Worm (Caenorhabditis elegans) whole organism, L4 larva: Measurements from ENCODE around the gene cyp-33C7.

Experiments used
- F26F4.8 ChIP-seq: fragments of 200-800 bp; sonication (Bioruptor generic); conservative IDR thresholded peaks from 2 replicates; pipeline ENCODE4 v1.3.6; 2022; ENCODE audit warnings: missing genetic modification characterization, missing compliant biosample characterization
- T20F7.1 ChIP-seq: fragments of 200-800 bp; sonication (Bioruptor generic); optimal IDR thresholded peaks from 2 replicates; lab custom pipeline; 2018; ENCODE audit warnings: mild to moderate bottlenecking, missing genetic modification characterization, missing compliant biosample characterization
- aly-2 ChIP-seq: sonication (generic microtip); optimal IDR thresholded peaks from 2 replicates; lab custom pipeline; 2018; ENCODE audit warnings: missing biosample characterization, missing genetic modification characterization
- ama-1 ChIP-seq: fragments of 150-350 bp; optimal IDR thresholded peaks from 2 replicates; lab custom pipeline; 2014; ENCODE audit warnings: inconsistent platforms, mixed read lengths
- cey-2 ChIP-seq: sonication (generic microtip); optimal IDR thresholded peaks from 3 replicates; lab custom pipeline; 2017; ENCODE audit warnings: missing genetic modification characterization, mild to moderate bottlenecking, missing compliant biosample characterization, antibody characterized with exemption, borderline replicate concordance; ENCODE audit not compliant: insufficient read depth
- fkh-10 ChIP-seq: fragments of 150-350 bp; optimal IDR thresholded peaks from 2 replicates; lab custom pipeline; 2014; ENCODE audit warnings: missing biosample characterization, missing genetic modification reagents, missing genetic modification characterization
- hlh-30 ChIP-seq: sonication (generic microtip); optimal IDR thresholded peaks from 2 replicates; lab custom pipeline; 2017; ENCODE audit warnings: antibody characterized with exemption, mild to moderate bottlenecking, missing genetic modification characterization, missing compliant biosample characterization; ENCODE audit not compliant: insufficient read depth
- lin-15B ChIP-seq: fragments of 150-350 bp; sonication (generic microtip); optimal IDR thresholded peaks from 3 replicates; lab custom pipeline; 2014; ENCODE audit warnings: missing biosample characterization, missing genetic modification characterization

- TF ChIP-seq fkh-10 (no peak), cey-2 (tag; lab: Kevin White, UChicago) (no peak), T20F7.1 (GFP tag; lab: Kevin White, UChicago) (no peak), F26F4.8 (no peak), lin-15B (tag; lab: Kevin White, UChicago) (no peak), aly-2 (tag; lab: Kevin White, UChicago) (no peak), ama-1 (lab: Kevin White, UChicago) (no peak), hlh-30 (tag; lab: Kevin White, UChicago) (no peak)
Observed at ce11 chrV:2216927-2217326, 33.4 kb upstream of the cyp-33C7 start.
